Worm (Caenorhabditis elegans) whole organism, young adult: ENCODE results near the gene ccdc-149.

ENCODE experiments used
- B0336.3 ChIP-seq: fragments of 200-800 bp; sonication (Bioruptor generic); IDR thresholded peaks from 2 replicates; pipeline ENCODE4 v1.3.6; 2022; ENCODE audit warnings: missing genetic modification characterization, missing compliant biosample characterization
- F23B12.7 ChIP-seq: sonication (generic microtip); optimal IDR thresholded peaks from 2 replicates; lab custom pipeline; 2017; ENCODE audit warnings: missing genetic modification characterization, mild to moderate bottlenecking, missing compliant biosample characterization, antibody characterized with exemption, moderate library complexity; ENCODE audit not compliant: insufficient read depth
- F37B4.10 ChIP-seq: fragments of 200-800 bp; sonication (Bioruptor generic); IDR thresholded peaks from 2 replicates; pipeline ENCODE4 v1.3.6; 2022; ENCODE audit warnings: missing genetic modification characterization, missing compliant biosample characterization
- F52B5.7 ChIP-seq: sonication (generic microtip); optimal IDR thresholded peaks from 2 replicates; lab custom pipeline; 2016; ENCODE audit warnings: mild to moderate bottlenecking, missing genetic modification characterization, missing compliant biosample characterization
- T07F8.4 ChIP-seq: sonication (generic microtip); optimal IDR thresholded peaks from 2 replicates; lab custom pipeline; 2016; ENCODE audit warnings: mild to moderate bottlenecking, missing genetic modification characterization, moderate library complexity, missing compliant biosample characterization
- Y53G8AR.9 ChIP-seq: fragments of 200-800 bp; sonication (Bioruptor generic); conservative IDR thresholded peaks from 2 replicates; pipeline ENCODE4 v1.3.6; 2022; ENCODE audit warnings: missing genetic modification reagents, missing genetic modification characterization, missing compliant biosample characterization
- Y67H2A.10 ChIP-seq: fragments of 200-800 bp; sonication (Bioruptor generic); conservative IDR thresholded peaks from 2 replicates; pipeline ENCODE4 v1.3.6; 2022; ENCODE audit warnings: missing genetic modification reagents, missing genetic modification characterization, missing compliant biosample characterization
- ama-1 ChIP-seq, 3 experiments: fragments of 150-350 bp in 1 of 3; sonication (generic microtip) in 2 of 3; optimal IDR thresholded peaks; 2 replicates each; lab custom pipeline; 2014 to 2018; ENCODE audit warnings: missing biosample characterization in 2 of 3, missing genetic modification characterization in 2 of 3, missing genetic modification reagents in 2 of 3
- atf-7 ChIP-seq: sonication (generic microtip); optimal IDR thresholded peaks from 2 replicates; lab custom pipeline; 2017; ENCODE audit warnings: mild to moderate bottlenecking, missing genetic modification characterization, missing compliant biosample characterization
- cebp-1 ChIP-seq, 2 experiments: fragments of 200-800 bp in 1 of 2; sonication (Bioruptor generic) in 1 of 2; sonication (generic microtip) in 1 of 2; IDR thresholded peaks in 1 of 2; optimal IDR thresholded peaks in 1 of 2; 2 replicates each; pipeline versions ENCODE4 v1.3.6 to Lab custom; 2017 to 2022; ENCODE audit warnings: missing compliant biosample characterization in 2 of 2, missing genetic modification characterization in 2 of 2, mild to moderate bottlenecking in 1 of 2, missing genetic modification reagents in 1 of 2, moderate library complexity in 1 of 2
- ceh-100 ChIP-seq: fragments of 200-800 bp; sonication (Bioruptor generic); IDR thresholded peaks from 2 replicates; pipeline ENCODE4 v1.3.6; 2022; ENCODE audit warnings: missing genetic modification reagents, missing genetic modification characterization, missing compliant biosample characterization
- ceh-58 ChIP-seq: fragments of 200-800 bp; sonication (Bioruptor generic); IDR thresholded peaks from 2 replicates; pipeline ENCODE4 v1.3.6; 2022; ENCODE audit warnings: missing genetic modification characterization, missing compliant biosample characterization
- chd-7 ChIP-seq: sonication (generic microtip); optimal IDR thresholded peaks from 2 replicates; lab custom pipeline; 2016; ENCODE audit warnings: mild to moderate bottlenecking, missing genetic modification characterization, moderate library complexity, missing compliant biosample characterization
- die-1 ChIP-seq: sonication (generic microtip); optimal IDR thresholded peaks from 2 replicates; lab custom pipeline; 2016; ENCODE audit warnings: missing genotype, mild to moderate bottlenecking, missing genetic modification characterization, missing compliant biosample characterization
- efl-1 ChIP-seq: fragments of 150-350 bp; optimal IDR thresholded peaks from 2 replicates; lab custom pipeline; 2014; ENCODE audit warnings: missing biosample characterization, missing genetic modification reagents, missing genetic modification characterization
- egl-44 ChIP-seq: fragments of 200-800 bp; sonication (Bioruptor generic); IDR thresholded peaks from 2 replicates; pipeline ENCODE4 v1.3.6; 2022; ENCODE audit warnings: missing genetic modification reagents, missing genetic modification characterization, missing compliant biosample characterization
- ets-4 ChIP-seq: fragments of 200-800 bp; sonication (Bioruptor generic); optimal IDR thresholded peaks from 2 replicates; lab custom pipeline; 2018; ENCODE audit warnings: mild to moderate bottlenecking, missing genetic modification characterization, missing compliant biosample characterization
- gei-17 ChIP-seq: fragments of 200-800 bp; sonication (Bioruptor generic); optimal IDR thresholded peaks from 2 replicates; lab custom pipeline; 2018; ENCODE audit warnings: mild to moderate bottlenecking, missing genetic modification characterization, missing compliant biosample characterization
- hsf-1 ChIP-seq: fragments of 200-800 bp; sonication (Bioruptor generic); IDR thresholded peaks from 2 replicates; pipeline ENCODE4 v1.3.6; 2022; ENCODE audit warnings: missing genetic modification reagents, missing genetic modification characterization, missing compliant biosample characterization
- let-607 ChIP-seq, 2 experiments: fragments of 200-800 bp in 1 of 2; sonication (Bioruptor generic) in 1 of 2; sonication (generic microtip) in 1 of 2; optimal IDR thresholded peaks; 2 replicates each; lab custom pipeline; 2016 to 2018; ENCODE audit warnings: mild to moderate bottlenecking in 2 of 2, missing compliant biosample characterization in 2 of 2, missing genetic modification characterization in 2 of 2, moderate library complexity in 2 of 2, missing genotype in 1 of 2
- lin-40 ChIP-seq: sonication (generic microtip); optimal IDR thresholded peaks from 2 replicates; lab custom pipeline; 2016; ENCODE audit warnings: missing genetic modification characterization, mild to moderate bottlenecking, missing compliant biosample characterization, missing genotype, missing genetic modification reagents
- madf-10 ChIP-seq: sonication (generic microtip); optimal IDR thresholded peaks from 2 replicates; lab custom pipeline; 2016; ENCODE audit warnings: mild to moderate bottlenecking, missing genetic modification characterization, missing compliant biosample characterization
- madf-6 ChIP-seq: fragments of 200-800 bp; sonication (Bioruptor generic); IDR thresholded peaks from 2 replicates; pipeline ENCODE4 v1.3.6; 2022; ENCODE audit warnings: missing genetic modification reagents, missing genetic modification characterization, missing compliant biosample characterization
- mes-4 ChIP-seq: sonication (generic microtip); optimal IDR thresholded peaks from 2 replicates; lab custom pipeline; 2016; ENCODE audit warnings: missing genotype, missing genetic modification characterization, missing compliant biosample characterization
- nhr-80 ChIP-seq: sonication (generic microtip); optimal IDR thresholded peaks from 2 replicates; lab custom pipeline; 2016; ENCODE audit warnings: missing genetic modification characterization, missing compliant biosample characterization
- pbrm-1 ChIP-seq: fragments of 200-800 bp; sonication (Bioruptor generic); IDR thresholded peaks from 2 replicates; pipeline ENCODE4 v1.3.6; 2022; ENCODE audit warnings: missing genetic modification reagents, missing genetic modification characterization, missing compliant biosample characterization
- pha-4 ChIP-seq: fragments of 150-350 bp; sonication (generic microtip); optimal IDR thresholded peaks from 2 replicates; lab custom pipeline; 2014; ENCODE audit warnings: missing biosample characterization, missing genetic modification reagents, missing genetic modification characterization
- rpc-1 ChIP-seq, 2 experiments: fragments of 150-350 bp in 1 of 2; sonication (generic microtip) in 1 of 2; optimal IDR thresholded peaks; 2 replicates each; lab custom pipeline; 2014 to 2018; ENCODE audit warnings: missing biosample characterization in 1 of 2, missing genetic modification characterization in 1 of 2, missing genetic modification reagents in 1 of 2, missing genotype in 1 of 2
- snpc-3.4 ChIP-seq: sonication (generic microtip); optimal IDR thresholded peaks from 2 replicates; lab custom pipeline; 2017; ENCODE audit warnings: missing genetic modification characterization, mild to moderate bottlenecking, missing compliant biosample characterization, antibody characterized with exemption, moderate library complexity, missing genotype, missing genetic modification reagents
- tbp1 ChIP-seq: fragments of 200-800 bp; sonication (Bioruptor generic); optimal IDR thresholded peaks from 2 replicates; lab custom pipeline; 2018; ENCODE audit warnings: mild to moderate bottlenecking, missing genetic modification characterization, missing compliant biosample characterization
- tlf-1 ChIP-seq: fragments of 200-800 bp; sonication (Bioruptor generic); optimal IDR thresholded peaks from 2 replicates; lab custom pipeline; 2018; ENCODE audit warnings: mild to moderate bottlenecking, missing genetic modification characterization, missing compliant biosample characterization
- zfh-2 ChIP-seq: fragments of 200-800 bp; sonication (Bioruptor generic); conservative IDR thresholded peaks from 2 replicates; pipeline ENCODE4 v1.3.6; 2022; ENCODE audit warnings: missing genetic modification reagents, missing genetic modification characterization, missing compliant biosample characterization
- zim-3 ChIP-seq: sonication (generic microtip); optimal IDR thresholded peaks from 2 replicates; lab custom pipeline; 2017; ENCODE audit warnings: mild to moderate bottlenecking, missing genetic modification characterization, moderate library complexity, missing compliant biosample characterization
- ztf-25 ChIP-seq: fragments of 200-800 bp; sonication (Bioruptor generic); IDR thresholded peaks from 2 replicates; pipeline ENCODE4 v1.3.6; 2022; ENCODE audit warnings: missing genetic modification reagents, missing genetic modification characterization, missing compliant biosample characterization

Gene ccdc-149

ce11 chrX:11484027-11484426, 27.2 kb downstream of the ccdc-149 start:
- TF ChIP-seq ceh-58 (GFP tag; lab: Robert Waterston, UW): no peak
- TF ChIP-seq cebp-1 (GFP tag; IDR thresholded peaks at IDR 0.05; lab: Robert Waterston, UW): no peak
- no peak for TF ChIP-seq cebp-1 (tag; optimal IDR thresholded peaks at IDR 0.05; lab: Kevin White, UChicago)
- no peak for TF ChIP-seq ztf-25 (GFP tag; lab: Robert Waterston, UW)

- TF ChIP-seq zim-3 (peak; percentile 3), tbp1 (GFP tag; lab: Kevin White, UChicago) (no peak), F23B12.7 (tag; lab: Kevin White, UChicago) (peak; percentile 36), cebp-1 (GFP tag; IDR thresholded peaks at IDR 0.05; lab: Robert Waterston, UW) (no peak), cebp-1 (tag; optimal IDR thresholded peaks at IDR 0.05; lab: Kevin White, UChicago) (peak; percentile 46), Y67H2A.10 (no peak), madf-10 (tag; lab: Kevin White, UChicago) (peak; percentile 22), T07F8.4 (tag; lab: Kevin White, UChicago) (no peak), ama-1 (optimal IDR thresholded peaks at IDR 0.05; lab: Kevin White, UChicago) (peak; percentile 51), ama-1 (GFP tag; optimal IDR thresholded peaks at IDR 0.05; lab: Kevin White, UChicago) (no peak), chd-7 (tag; lab: Kevin White, UChicago) (no peak), madf-6 (GFP tag; lab: Robert Waterston, UW) (no peak), egl-44 (GFP tag; lab: Robert Waterston, UW) (no peak), let-607 (tag; optimal IDR thresholded peaks at IDR 0.05; lab: Kevin White, UChicago) (no peak), snpc-3.4 (tag; lab: Kevin White, UChicago) (no peak), hsf-1 (GFP tag; lab: Robert Waterston, UW) (no peak), pha-4 (tag; lab: Kevin White, UChicago) (peak; percentile 25), tlf-1 (GFP tag; lab: Kevin White, UChicago) (peak; percentile 6), nhr-80 (tag; lab: Kevin White, UChicago) (peak; percentile 98)
These were observed 28.6 kb downstream of the ccdc-149 start for ce11 chrX:11482637-11483036.

ce11 chrX:11482134-11482533, 29.1 kb downstream of the ccdc-149 start:
- peak; percentile 4; the same call in 1 of the 2 replicates for TF ChIP-seq B0336.3 (GFP tag; lab: Robert Waterston, UW)
- TF ChIP-seq mes-4 (tag; lab: Kevin White, UChicago): no peak
- no peak for TF ChIP-seq ceh-100 (GFP tag; lab: Robert Waterston, UW)
- TF ChIP-seq zfh-2: 0 out of 2 replicates have a peak, but pooled peaks have one; percentile 34
- peak; percentile 12 for TF ChIP-seq die-1
- no peak for TF ChIP-seq F37B4.10
- TF ChIP-seq gei-17 (GFP tag; lab: Kevin White, UChicago): no peak
- no peak for TF ChIP-seq atf-7
- no peak for TF ChIP-seq ets-4 (GFP tag; lab: Kevin White, UChicago)
- no peak for TF ChIP-seq F52B5.7 (tag; lab: Kevin White, UChicago)
- TF ChIP-seq efl-1 (GFP tag; lab: Kevin White, UChicago): no peak
- TF ChIP-seq pbrm-1: 0 out of 2 replicates have a peak, but pooled peaks have one; percentile 24
- TF ChIP-seq chd-7 (tag; lab: Kevin White, UChicago): no peak
- no peak for TF ChIP-seq Y53G8AR.9

- no peak for TF ChIP-seq rpc-1 (optimal IDR thresholded peaks at IDR 0.05; lab: Kevin White, UChicago)
- no peak for TF ChIP-seq rpc-1 (tag; optimal IDR thresholded peaks at IDR 0.05; lab: Kevin White, UChicago)
- peak; percentile 19 for TF ChIP-seq lin-40
These were observed 29.5 kb downstream of the ccdc-149 start for ce11 chrX:11481825-11482093.
